Fruit fly (Drosophila melanogaster): Measurements from ENCODE around the gene obst-H.

The obst-H gene

DNA sequence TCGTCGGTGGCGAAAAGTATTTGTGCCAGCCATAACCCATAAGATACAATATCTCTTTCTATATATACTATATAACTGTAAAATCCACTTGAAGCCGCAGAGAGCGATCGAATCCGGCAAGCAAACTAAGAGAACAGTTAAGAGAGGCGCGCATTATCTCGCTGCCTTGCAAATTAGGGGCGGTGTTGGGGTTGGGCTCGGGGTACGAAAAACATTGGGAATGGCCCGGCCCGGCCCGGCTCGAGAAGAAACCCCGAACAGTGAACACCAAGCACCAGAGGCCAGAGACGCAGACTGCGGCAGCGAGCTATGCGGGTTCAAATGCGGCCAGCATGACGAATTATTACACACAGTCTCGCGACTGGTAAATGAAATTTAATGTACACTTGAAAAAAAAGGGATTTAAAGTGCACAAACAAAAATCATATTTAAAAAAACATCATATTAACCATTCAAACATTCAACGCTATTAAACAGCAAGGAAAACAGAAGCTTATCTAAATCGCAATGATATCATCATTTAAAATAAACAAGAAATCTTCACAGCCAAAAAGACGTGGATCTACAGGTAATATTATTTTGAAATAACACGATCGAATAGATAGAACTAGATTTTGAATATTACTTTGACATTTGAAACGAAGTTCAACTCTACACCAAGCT, 3.5 kb upstream of the obst-H start (continued):
- TF ChIP-seq CG31441 (GFP tag; IDR thresholded peaks at IDR 0.05): peak; percentile 68
- peak; percentile 23; the same call in 1 of the 2 replicates for TF ChIP-seq onecut (GFP tag; IDR thresholded peaks at IDR 0.05)
- TF ChIP-seq fd96Cb (tag; optimal IDR thresholded peaks at IDR 0.05): peak; percentile 66
- peak; percentile 55; the same call in 1 of the 2 replicates for TF ChIP-seq H2.0 (GFP tag; IDR thresholded peaks at IDR 0.05)
- peak; percentile 15 for TF ChIP-seq slp2 (GFP tag; optimal IDR thresholded peaks at IDR 0.05)
- no peak for TF ChIP-seq TFAM (GFP tag; optimal IDR thresholded peaks at IDR 0.05)
- no peak for TF ChIP-seq da (GFP tag; optimal IDR thresholded peaks at IDR 0.05)
- TF ChIP-seq lab (GFP tag; optimal IDR thresholded peaks at IDR 0.05): peak; percentile 39
- no peak for TF ChIP-seq yki (optimal IDR thresholded peaks at IDR 0.05)
- no peak for TF ChIP-seq CG2129 (GFP tag; IDR thresholded peaks at IDR 0.05; ENCODE audit: partially characterized antibody)
- TF ChIP-seq Oli (tag; optimal IDR thresholded peaks at IDR 0.05): peak; percentile 25
- TF ChIP-seq peb (GFP tag; IDR thresholded peaks at IDR 0.05): no peak
- 0 out of 3 replicates have a peak, but pooled peaks have one; percentile 11 for TF ChIP-seq CG3726 (GFP tag; IDR thresholded peaks at IDR 0.05)
- peak; percentile 33 for TF ChIP-seq Side (GFP tag; optimal IDR thresholded peaks at IDR 0.05)
- TF ChIP-seq Hey (tag; optimal IDR thresholded peaks at IDR 0.05): no peak
- TF ChIP-seq mam (GFP tag; optimal IDR thresholded peaks at IDR 0.05): peak; percentile 36
- TF ChIP-seq CG12155 (GFP tag; optimal IDR thresholded peaks at IDR 0.05): peak; percentile 4
- TF ChIP-seq trem (tag; optimal IDR thresholded peaks at IDR 0.05): peak; percentile 43
- TF ChIP-seq Drgx (GFP tag; IDR thresholded peaks at IDR 0.05): peak; percentile 70
- no peak for TF ChIP-seq slou (GFP tag; optimal IDR thresholded peaks at IDR 0.05)
- TF ChIP-seq CG3281 (GFP tag; optimal IDR thresholded peaks at IDR 0.05): peak; percentile 11
- TF ChIP-seq Xbp1 (GFP tag; optimal IDR thresholded peaks at IDR 0.05): peak; percentile 3
- TF ChIP-seq CG12659 (GFP tag; optimal IDR thresholded peaks at IDR 0.05): no peak
- 0 out of 2 replicates have a peak, but pooled peaks have one; percentile 23 for TF ChIP-seq dimm (GFP tag; IDR thresholded peaks at IDR 0.05)
- TF ChIP-seq Ets97D (GFP tag; optimal IDR thresholded peaks at IDR 0.05): no peak
- TF ChIP-seq CG1233 (GFP tag; optimal IDR thresholded peaks at IDR 0.05): peak; percentile 19
- peak; percentile 16; the same call in 1 of the 2 replicates for TF ChIP-seq MBD-R2 (GFP tag; IDR thresholded peaks at IDR 0.05)
- TF ChIP-seq CG9609 (GFP tag; optimal IDR thresholded peaks at IDR 0.05): no peak
- TF ChIP-seq CG10274 (GFP tag; optimal IDR thresholded peaks at IDR 0.05): peak; percentile 6
- peak; percentile 32 for TF ChIP-seq CG10147 (GFP tag; optimal IDR thresholded peaks at IDR 0.05)
- TF ChIP-seq CG6254 (GFP tag; optimal IDR thresholded peaks at IDR 0.05): peak; percentile 25
- peak; percentile 85; the same call in 2 of the 3 replicates for TF ChIP-seq CG17361 (GFP tag; IDR thresholded peaks at IDR 0.05)
- TF ChIP-seq CG12219 (GFP tag; optimal IDR thresholded peaks at IDR 0.05): no peak
- TF ChIP-seq fru (optimal IDR thresholded peaks at IDR 0.05): no peak
- TF ChIP-seq CG17328 (GFP tag; IDR thresholded peaks at IDR 0.05): peak; percentile 34; the same call in 1 of the 2 replicates
- TF ChIP-seq pnt (GFP tag; optimal IDR thresholded peaks at IDR 0.05): no peak
- TF ChIP-seq danr (GFP tag; IDR thresholded peaks at IDR 0.05): 0 out of 2 replicates have a peak, but pooled peaks have one; percentile 28
- TF ChIP-seq bbx (GFP tag; IDR thresholded peaks at IDR 0.05; ENCODE audit: partially characterized antibody): no peak
- peak; percentile 35; the same call in 1 of the 2 replicates for TF ChIP-seq al (GFP tag; IDR thresholded peaks at IDR 0.05)
- peak; percentile 23; the same call in 1 of the 2 replicates for TF ChIP-seq Rfx (GFP tag; IDR thresholded peaks at IDR 0.05)
- TF ChIP-seq CG13287 (GFP tag; IDR thresholded peaks at IDR 0.05; ENCODE audit: partially characterized antibody): peak; percentile 25; the same call in 1 of the 2 replicates
- TF ChIP-seq CG9876 (GFP tag; optimal IDR thresholded peaks at IDR 0.05): peak; percentile 22
- TF ChIP-seq Nf-YA (GFP tag; IDR thresholded peaks at IDR 0.05): peak; percentile 53; the same call in 1 of the 2 replicates
- TF ChIP-seq Xrp1 (GFP tag; IDR thresholded peaks at IDR 0.05): peak; percentile 66
- peak; percentile 6 for TF ChIP-seq bcd (GFP tag; optimal IDR thresholded peaks at IDR 0.05)
- 0 out of 3 replicates have a peak, but pooled peaks have one; percentile 25 for TF ChIP-seq so (GFP tag; IDR thresholded peaks at IDR 0.05)
- TF ChIP-seq CG18262 (tag; optimal IDR thresholded peaks at IDR 0.05): peak; percentile 79
- no peak for TF ChIP-seq Dip2 (GFP tag; IDR thresholded peaks at IDR 0.05)
- peak; percentile 32 for TF ChIP-seq CG30403 (GFP tag; optimal IDR thresholded peaks at IDR 0.05)
- TF ChIP-seq bsh (GFP tag; optimal IDR thresholded peaks at IDR 0.05): peak in 1 of 2 experiments; percentile 15

Measured in whole organism, embryonic.